Fruit fly (Drosophila melanogaster): ENCODE data around the gene CG6028.

- TF ChIP-seq insv (optimal IDR thresholded peaks at IDR 0.05) (no peak), psq (optimal IDR thresholded peaks at IDR 0.05) (no peak), Myc (optimal IDR thresholded peaks at IDR 0.05) (no peak), ttk (optimal IDR thresholded peaks at IDR 0.05) (no peak)
These were observed 45.9 kb downstream of the CG6028 start for dm6 chr3R:21979386-21979785.
